Worm (Caenorhabditis elegans): Measurements from ENCODE around the gene R02F11.10.
"Not testable (repeated sequence)": the region's sequence is repeated elsewhere in the genome, so short reads cannot be mapped to it uniquely, and the experiment has no call there.

R02F11.10 gene

ce11 chrV:4788823-4789222 is at the start of gene R02F11.10:
TSS of gene R02F11.10 (plus strand) at chrV:4789123.
- no peak for TF ChIP-seq unc-62 (GFP tag; optimal IDR thresholded peaks at IDR 0.05)

ce11 chrV:4742190-4742589 is 46.7 kb upstream of the R02F11.10 start, which contains the start of gene ugt-61:
TSS of gene ugt-61 (plus strand) at chrV:4742422.
- TF ChIP-seq unc-62 (GFP tag; optimal IDR thresholded peaks at IDR 0.05), result no peak

- no peak for TF ChIP-seq unc-62 (GFP tag; optimal IDR thresholded peaks at IDR 0.05)
These were observed 43.7 kb upstream of the R02F11.10 start, which contains the start of gene C18G1.7 for ce11 chrV:4745269-4745668. TSS of gene C18G1.7 (plus strand) at chrV:4745569.

ce11 chrV:4750294-4750693 is 38.6 kb upstream of the R02F11.10 start, which contains the start of gene C18G1.6:
TSS of gene C18G1.6 (plus strand) at chrV:4750594.
- TF ChIP-seq unc-62 (GFP tag; optimal IDR thresholded peaks at IDR 0.05), result no peak

ce11 chrV:4754123-4754522 is 34.8 kb upstream of the R02F11.10 start, which contains the start of gene hil-4:
TSS of gene hil-4 (plus strand) at chrV:4754313.
- TF ChIP-seq unc-62 (GFP tag; optimal IDR thresholded peaks at IDR 0.05), result no peak

- no peak for TF ChIP-seq unc-62 (GFP tag; optimal IDR thresholded peaks at IDR 0.05)
These were observed 34.2 kb upstream of the R02F11.10 start for ce11 chrV:4754684-4755211.

- no peak for TF ChIP-seq unc-62 (GFP tag; optimal IDR thresholded peaks at IDR 0.05)
These were observed 33.5 kb upstream of the R02F11.10 start, which contains the start of gene pgl-3 for ce11 chrV:4755308-4756029. TSS of gene pgl-3 (plus strand) at chrV:4755979.

ce11 chrV:4758019-4758418 is 30.9 kb upstream of the R02F11.10 start:
- TF ChIP-seq unc-62 (GFP tag; optimal IDR thresholded peaks at IDR 0.05), result no peak

- TF ChIP-seq unc-62 (GFP tag; optimal IDR thresholded peaks at IDR 0.05), result no peak
These were observed 30.4 kb upstream of the R02F11.10 start for ce11 chrV:4758540-4758939.

ce11 chrV:4760674-4761073 is 28.2 kb upstream of the R02F11.10 start, which contains the start of gene bgnt-1.4:
TSS of gene bgnt-1.4 (plus strand) at chrV:4760974.
- TF ChIP-seq unc-62 (GFP tag; optimal IDR thresholded peaks at IDR 0.05), result not testable (repeated sequence)

ce11 chrV:4766501-4766900 is 22.4 kb upstream of the R02F11.10 start, which contains the start of gene C18G1.8:
TSS of gene C18G1.8 (minus strand) at chrV:4766601.
- TF ChIP-seq unc-62 (GFP tag; optimal IDR thresholded peaks at IDR 0.05), result no peak

- no peak for TF ChIP-seq unc-62 (GFP tag; optimal IDR thresholded peaks at IDR 0.05)
These were observed 19.3 kb upstream of the R02F11.10 start, which contains the start of gene C18G1.9 for ce11 chrV:4769633-4770032. TSS of gene C18G1.9 (minus strand) at chrV:4769733.

- TF ChIP-seq unc-62 (GFP tag; optimal IDR thresholded peaks at IDR 0.05), result no peak
These were observed 18.4 kb upstream of the R02F11.10 start, which contains the start of gene elt-7 for ce11 chrV:4770408-4770947. TSS of gene elt-7 (plus strand) at chrV:4770670.

- no peak for TF ChIP-seq unc-62 (GFP tag; optimal IDR thresholded peaks at IDR 0.05)
These were observed 13.8 kb upstream of the R02F11.10 start for ce11 chrV:4775140-4775539.

- no peak for TF ChIP-seq unc-62 (GFP tag; optimal IDR thresholded peaks at IDR 0.05)
These were observed 11.4 kb upstream of the R02F11.10 start, which contains the start of gene C18G1.1 for ce11 chrV:4777388-4777986. TSS of gene C18G1.1 (plus strand) at chrV:4777960.

ce11 chrV:4783313-4783712 is 5.6 kb upstream of the R02F11.10 start, which contains the start of gene Y60C6A.1:
TSS of gene Y60C6A.1 (plus strand) at chrV:4783613.
- no peak for TF ChIP-seq unc-62 (GFP tag; optimal IDR thresholded peaks at IDR 0.05)
